Worm (Caenorhabditis elegans) whole organism, L1 larva: ENCODE data around the gene H01G02.3.

Experiments used
- ets-5 ChIP-seq: fragments of 200-800 bp; sonication (Bioruptor generic); IDR thresholded peaks from 2 replicates; pipeline ENCODE4 v1.3.6; 2022; ENCODE audit warnings: missing genetic modification characterization, missing compliant biosample characterization
- fkh-10 ChIP-seq: sonication (generic microtip); optimal IDR thresholded peaks from 2 replicates; lab custom pipeline; 2017; ENCODE audit warnings: missing biosample characterization, missing genetic modification reagents, missing genetic modification characterization
- lin-15B ChIP-seq: fragments of 150-350 bp; sonication (generic microtip); optimal IDR thresholded peaks from 3 replicates; lab custom pipeline; 2014; ENCODE audit warnings: missing biosample characterization, missing genetic modification characterization
- nhr-237 ChIP-seq: fragments of 150-350 bp; optimal IDR thresholded peaks from 2 replicates; lab custom pipeline; 2014; ENCODE audit warnings: missing biosample characterization, missing genetic modification characterization
- pag-3 ChIP-seq: sonication (generic microtip); optimal IDR thresholded peaks from 2 replicates; lab custom pipeline; 2017; ENCODE audit warnings: missing genetic modification characterization, mild to moderate bottlenecking, missing compliant biosample characterization, antibody characterized with exemption, borderline replicate concordance; ENCODE audit not compliant: insufficient read depth
- ztf-11 ChIP-seq, 2 experiments: sonication (generic microtip); optimal IDR thresholded peaks; 2 replicates each; lab custom pipeline; 2016 to 2017; ENCODE audit warnings: missing genetic modification characterization in 2 of 2, missing biosample characterization in 1 of 2, missing compliant biosample characterization in 1 of 2

ce11 chrIV:11792495-11792894 lies at the start of gene H01G02.3:
- TF ChIP-seq nhr-237 (no peak), pag-3 (tag; lab: Kevin White, UChicago) (no peak), ets-5 (no peak), lin-15B (tag; lab: Kevin White, UChicago) (no peak), fkh-10 (GFP tag; lab: Kevin White, UChicago) (no peak), ztf-11 (tag; optimal IDR thresholded peaks at IDR 0.05; lab: Kevin White, UChicago) (no peak)
